Fruit fly (Drosophila melanogaster) whole organism, prepupa: Measurements from ENCODE around the gene Kul.
A peak's percentile ranks its signal among the peaks of the same experiment; 100 is the strongest.

Experiments
- Blimp-1 ChIP-seq: fragments of 200-800 bp; sonication (Bioruptor generic); optimal IDR thresholded peaks from 3 replicates; lab custom pipeline; 2017; ENCODE audit warnings: missing biosample characterization, missing genetic modification characterization, mild to moderate bottlenecking, moderate library complexity, missing genetic modification reagents
- CG10669 ChIP-seq: fragments of 200-800 bp; sonication (Bioruptor generic); optimal IDR thresholded peaks from 3 replicates; lab custom pipeline; 2018; ENCODE audit warnings: missing biosample characterization, mild to moderate bottlenecking, missing genetic modification characterization, moderate library complexity
- CG11762 ChIP-seq: fragments of 200-800 bp; sonication (Bioruptor generic); optimal IDR thresholded peaks from 3 replicates; lab custom pipeline; 2016; ENCODE audit warnings: missing biosample characterization, missing genetic modification characterization; ENCODE audit not compliant: insufficient read depth
- CG11902 ChIP-seq: fragments of 200-800 bp; sonication (Bioruptor generic); optimal IDR thresholded peaks from 3 replicates; lab custom pipeline; 2016; ENCODE audit warnings: missing biosample characterization, missing genetic modification characterization
- CG1621 ChIP-seq: fragments of 200-800 bp; sonication (Bioruptor generic); optimal IDR thresholded peaks from 3 replicates; lab custom pipeline; 2018; ENCODE audit warnings: missing biosample characterization, mild to moderate bottlenecking, missing genetic modification characterization
- CG3032 ChIP-seq: fragments of 200-800 bp; optimal IDR thresholded peaks from 2 replicates; lab custom pipeline; 2019; ENCODE audit warnings: missing biosample characterization, mild to moderate bottlenecking, missing genetic modification characterization, moderate library complexity
- CG31627 ChIP-seq: fragments of 200-800 bp; sonication (Bioruptor generic); optimal IDR thresholded peaks from 3 replicates; lab custom pipeline; 2016; ENCODE audit warnings: missing biosample characterization, missing genetic modification characterization
- CG32006 ChIP-seq: fragments of 200-800 bp; sonication (Bioruptor generic); optimal IDR thresholded peaks from 3 replicates; lab custom pipeline; 2017; ENCODE audit warnings: missing biosample characterization, mild to moderate bottlenecking, missing genetic modification characterization
- CG3919 ChIP-seq: fragments of 200-800 bp; sonication (Bioruptor generic); optimal IDR thresholded peaks from 3 replicates; lab custom pipeline; 2016; ENCODE audit warnings: missing biosample characterization, missing genetic modification characterization
- CG6854 ChIP-seq: fragments of 200-800 bp; sonication (Bioruptor generic); optimal IDR thresholded peaks from 2 replicates; lab custom pipeline; 2017; ENCODE audit warnings: missing biosample characterization, mild to moderate bottlenecking, missing genetic modification characterization
- CG7368 ChIP-seq: fragments of 200-800 bp; sonication (Bioruptor generic); optimal IDR thresholded peaks from 3 replicates; lab custom pipeline; 2016; ENCODE audit warnings: missing biosample characterization, missing genetic modification characterization
- CG8119 ChIP-seq: fragments of 200-800 bp; sonication (Bioruptor generic); IDR thresholded peaks from 3 replicates; pipeline ENCODE4 v1.3.6; 2022; ENCODE audit warnings: missing biosample characterization, missing genetic modification characterization
- CG8319 ChIP-seq: fragments of 200-800 bp; sonication (Bioruptor generic); optimal IDR thresholded peaks from 3 replicates; lab custom pipeline; 2016; ENCODE audit warnings: missing biosample characterization, missing genetic modification characterization
- Eip78C ChIP-seq: fragments of 200-800 bp; sonication (Bioruptor generic); peaks from one replicate; lab custom pipeline; 2016; ENCODE audit warnings: missing biosample characterization, missing genetic modification characterization
- Eip93F ChIP-seq: fragments of 200-800 bp; sonication (Bioruptor generic); optimal IDR thresholded peaks from 2 replicates; lab custom pipeline; 2016; ENCODE audit warnings: missing biosample characterization, mild to moderate bottlenecking, missing genetic modification characterization
- Gug ChIP-seq: fragments of 200-800 bp; sonication (Bioruptor generic); IDR thresholded peaks from 2 replicates; pipeline ENCODE4 v1.3.6; 2022; ENCODE audit warnings: missing biosample characterization, missing genetic modification characterization
- Hr38 ChIP-seq: sonication (Bioruptor generic); optimal IDR thresholded peaks from 2 replicates; lab custom pipeline; 2016; ENCODE audit warnings: missing biosample characterization, missing genetic modification characterization
- Lpt ChIP-seq: fragments of 200-800 bp; sonication (Bioruptor generic); optimal IDR thresholded peaks from 3 replicates; lab custom pipeline; 2016; ENCODE audit warnings: missing biosample characterization, missing genetic modification characterization
- Sox102F ChIP-seq: fragments of 200-800 bp; sonication (Bioruptor generic); optimal IDR thresholded peaks from 2 replicates; lab custom pipeline; 2016; ENCODE audit warnings: missing biosample characterization, mild to moderate bottlenecking, missing genetic modification characterization
- Sox14 ChIP-seq: fragments of 200-800 bp; sonication (Bioruptor generic); optimal IDR thresholded peaks from 3 replicates; lab custom pipeline; 2016; ENCODE audit warnings: missing biosample characterization, missing genetic modification characterization
- Sox15 ChIP-seq: fragments of 200-800 bp; sonication (Bioruptor generic); optimal IDR thresholded peaks from 3 replicates; lab custom pipeline; 2016; ENCODE audit warnings: missing biosample characterization, missing genetic modification characterization
- achi ChIP-seq: fragments of 200-800 bp; sonication (Bioruptor generic); optimal IDR thresholded peaks from 3 replicates; lab custom pipeline; 2016; ENCODE audit warnings: missing biosample characterization, missing genetic modification characterization
- cyc ChIP-seq: fragments of 200-800 bp; sonication (Bioruptor generic); optimal IDR thresholded peaks from 3 replicates; lab custom pipeline; 2016; ENCODE audit warnings: missing biosample characterization, missing genetic modification characterization
- eg ChIP-seq: fragments of 200-800 bp; sonication (Bioruptor generic); IDR thresholded peaks from 3 replicates; pipeline ENCODE4 v1.3.6; 2022; ENCODE audit warnings: missing biosample characterization, missing genetic modification characterization
- esn ChIP-seq: fragments of 200-800 bp; sonication (Bioruptor generic); optimal IDR thresholded peaks from 2 replicates; lab custom pipeline; 2016; ENCODE audit warnings: missing biosample characterization, mild to moderate bottlenecking, missing genetic modification characterization, moderate library complexity
- fd85E ChIP-seq: fragments of 200-800 bp; sonication (Bioruptor generic); optimal IDR thresholded peaks from 3 replicates; lab custom pipeline; 2016; ENCODE audit warnings: missing biosample characterization, missing genetic modification characterization
- lz ChIP-seq: fragments of 200-800 bp; sonication (Bioruptor generic); optimal IDR thresholded peaks from 3 replicates; lab custom pipeline; 2016; ENCODE audit warnings: missing biosample characterization, missing genetic modification characterization
- pdm3 ChIP-seq: fragments of 200-800 bp; sonication (Bioruptor generic); optimal IDR thresholded peaks from 3 replicates; lab custom pipeline; 2016; ENCODE audit warnings: missing biosample characterization, missing genetic modification characterization
- salr ChIP-seq, 2 experiments: fragments of 200-800 bp; sonication (Bioruptor generic); optimal IDR thresholded peaks; 3 replicates each; lab custom pipeline; 2016 to 2018; ENCODE audit warnings: missing biosample characterization in 2 of 2, missing genetic modification characterization in 2 of 2, mild to moderate bottlenecking in 1 of 2
- spab ChIP-seq: fragments of 200-800 bp; sonication (Bioruptor generic); optimal IDR thresholded peaks from 2 replicates; lab custom pipeline; 2017; ENCODE audit warnings: missing biosample characterization, mild to moderate bottlenecking, missing genetic modification characterization, missing genetic modification reagents
- svp ChIP-seq: fragments of 200-800 bp; sonication (Bioruptor generic); peaks from one replicate; lab custom pipeline; 2016; ENCODE audit warnings: missing biosample characterization, missing genetic modification characterization
- vri ChIP-seq: fragments of 200-800 bp; sonication (Bioruptor generic); optimal IDR thresholded peaks from 3 replicates; lab custom pipeline; 2016; ENCODE audit warnings: missing biosample characterization, mild to moderate bottlenecking, missing genetic modification characterization

Gene Kul

DNA sequence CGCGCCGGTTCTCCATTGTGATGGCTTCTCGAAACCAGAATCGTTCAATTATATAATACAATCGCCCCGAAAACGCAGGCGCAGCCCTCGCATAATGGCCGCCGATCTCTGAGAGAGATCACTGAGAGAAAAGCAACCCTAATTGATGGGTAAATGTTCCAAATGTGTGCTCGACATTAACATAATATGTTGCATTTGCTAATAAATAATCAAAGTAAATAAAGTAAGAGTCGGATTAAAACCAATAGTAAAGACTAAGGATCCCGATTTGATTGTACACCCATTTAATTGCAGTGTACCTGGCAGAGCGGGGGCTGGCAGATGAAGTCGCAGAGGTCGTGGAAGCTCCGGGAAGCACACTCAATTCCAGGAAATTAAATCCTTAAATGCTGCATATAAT, 21.1 kb upstream of the Kul start (continued):
- no peak for TF ChIP-seq pdm3 (GFP tag; lab: Kevin White, UChicago)
- TF ChIP-seq CG31627, result no peak
- no peak for TF ChIP-seq achi
- TF ChIP-seq salr (GFP tag; optimal IDR thresholded peaks at IDR 0.05; lab: Kevin White, UChicago), result no peak
- TF ChIP-seq esn (GFP tag; lab: Kevin White, UChicago), result no peak
- no peak for TF ChIP-seq CG8119 (GFP tag; lab: Robert Waterston, UW)
- no peak for TF ChIP-seq CG11902
- no peak for TF ChIP-seq Sox102F (GFP tag; lab: Kevin White, UChicago)
- TF ChIP-seq CG10669 (GFP tag; lab: Kevin White, UChicago), result no peak
- TF ChIP-seq CG32006 (GFP tag; lab: Kevin White, UChicago), result no peak
- no peak for TF ChIP-seq Blimp-1 (GFP tag; lab: Kevin White, UChicago)
- no peak for TF ChIP-seq CG7368 (GFP tag; lab: Kevin White, UChicago)
- TF ChIP-seq fd85E (GFP tag; lab: Kevin White, UChicago), result no peak
- TF ChIP-seq CG3919 (GFP tag; lab: Kevin White, UChicago), result peak; percentile 9
- TF ChIP-seq Gug (GFP tag; lab: Robert Waterston, UW), result no peak
- TF ChIP-seq lz, result peak; percentile 27

DNA sequence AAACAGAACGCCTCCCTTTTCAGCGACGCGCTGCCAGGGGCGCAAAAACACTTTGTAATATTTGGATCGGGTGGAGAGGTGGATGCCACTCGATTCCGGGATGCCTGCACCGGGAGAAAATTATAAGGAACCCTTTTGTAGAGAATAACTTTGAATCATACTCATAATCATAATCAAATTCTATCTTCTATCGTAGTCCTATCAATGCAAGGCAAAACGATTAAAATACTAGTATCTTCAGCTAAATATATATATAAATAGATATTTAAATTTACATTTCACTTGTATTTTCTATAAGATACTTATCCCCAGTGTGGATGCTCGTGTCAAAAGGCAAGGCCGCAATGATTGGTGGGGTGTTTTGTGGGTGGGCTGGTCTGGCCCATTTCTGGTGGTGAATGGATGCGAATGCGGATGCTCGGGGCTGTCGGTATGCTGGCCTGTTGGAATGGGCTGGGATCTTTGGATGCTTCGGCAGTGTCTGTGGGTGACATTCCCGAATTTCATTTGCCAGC, 19.8 kb upstream of the Kul start:
- TF ChIP-seq CG8319 (GFP tag; lab: Kevin White, UChicago), result no peak
- TF ChIP-seq CG8119 (GFP tag; lab: Robert Waterston, UW), result no peak
- no peak for TF ChIP-seq achi
- TF ChIP-seq CG11762 (GFP tag; lab: Kevin White, UChicago), result no peak
- TF ChIP-seq CG10669 (GFP tag; lab: Kevin White, UChicago), result no peak
- no peak for TF ChIP-seq Gug (GFP tag; lab: Robert Waterston, UW)
- TF ChIP-seq CG3032, result no peak

DNA sequence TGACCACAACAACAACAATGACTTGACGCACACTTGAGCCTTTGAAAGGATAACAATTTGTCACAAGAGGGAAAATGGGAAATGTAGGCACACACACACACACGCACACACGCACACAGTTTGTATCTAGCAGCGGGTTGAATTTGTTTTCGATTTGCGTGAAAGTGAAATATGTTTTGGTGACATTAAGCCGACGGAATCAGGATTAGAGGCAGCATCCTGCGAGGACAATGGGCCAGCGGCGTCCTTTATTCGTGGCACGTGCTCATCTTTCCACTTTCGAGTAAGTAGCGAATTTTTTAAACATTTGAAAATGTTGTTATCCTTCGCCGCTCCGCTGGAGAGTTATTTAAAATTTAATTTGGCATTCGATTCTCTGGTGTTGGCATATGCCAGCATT, 18.4 kb upstream of the Kul start:
- TF ChIP-seq vri (GFP tag; lab: Kevin White, UChicago) (no peak), pdm3 (GFP tag; lab: Kevin White, UChicago) (no peak), CG10669 (GFP tag; lab: Kevin White, UChicago) (no peak)

DNA sequence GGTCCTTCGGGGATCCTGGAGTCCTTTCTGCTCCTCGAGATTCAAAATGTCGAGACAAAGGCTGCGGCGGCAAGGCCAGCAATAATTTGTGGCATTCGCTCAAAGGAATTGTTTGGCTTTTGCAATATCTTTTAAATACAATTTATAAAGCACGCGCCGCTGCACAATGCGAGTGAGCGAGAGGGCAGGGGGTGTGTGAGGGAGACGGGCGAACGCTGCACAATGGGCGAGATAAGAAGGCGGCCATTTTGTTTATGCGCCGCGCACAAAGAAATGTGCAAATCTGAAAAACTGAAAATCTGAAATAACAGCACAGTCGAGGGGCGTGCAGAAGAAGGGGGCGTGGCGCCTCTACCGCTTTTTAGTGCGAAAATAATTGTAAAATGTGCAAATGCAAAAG, 17.3 kb upstream of the Kul start:
- TF ChIP-seq svp (peak; percentile 4), Sox14 (GFP tag; lab: Kevin White, UChicago) (peak; percentile 55), Gug (GFP tag; lab: Robert Waterston, UW) (no peak)

DNA sequence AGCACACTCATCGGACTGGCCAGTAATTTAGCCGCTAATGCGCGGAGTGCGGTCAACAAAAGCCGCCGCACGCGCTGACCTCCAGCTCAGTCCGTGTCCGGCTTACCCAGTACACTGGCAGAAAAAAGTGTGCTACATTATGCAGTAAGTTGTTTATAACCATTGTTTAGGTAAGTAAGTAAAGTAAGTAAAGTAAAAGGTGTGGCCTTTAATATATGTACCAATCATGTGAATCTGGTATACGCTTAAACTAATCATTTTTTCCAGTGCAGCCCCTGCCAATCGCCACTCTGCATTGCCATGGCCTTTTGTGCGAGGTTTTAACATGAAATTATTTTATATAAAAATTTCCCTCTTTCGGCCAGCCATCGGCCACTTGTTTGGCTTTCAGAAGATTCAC, 14.2 kb upstream of the Kul start:
- TF ChIP-seq CG6854 (no peak), Eip78C (peak; percentile 13), cyc (GFP tag; lab: Kevin White, UChicago) (no peak), Eip93F (GFP tag; lab: Kevin White, UChicago) (no peak), CG8119 (GFP tag; lab: Robert Waterston, UW) (no peak)

DNA sequence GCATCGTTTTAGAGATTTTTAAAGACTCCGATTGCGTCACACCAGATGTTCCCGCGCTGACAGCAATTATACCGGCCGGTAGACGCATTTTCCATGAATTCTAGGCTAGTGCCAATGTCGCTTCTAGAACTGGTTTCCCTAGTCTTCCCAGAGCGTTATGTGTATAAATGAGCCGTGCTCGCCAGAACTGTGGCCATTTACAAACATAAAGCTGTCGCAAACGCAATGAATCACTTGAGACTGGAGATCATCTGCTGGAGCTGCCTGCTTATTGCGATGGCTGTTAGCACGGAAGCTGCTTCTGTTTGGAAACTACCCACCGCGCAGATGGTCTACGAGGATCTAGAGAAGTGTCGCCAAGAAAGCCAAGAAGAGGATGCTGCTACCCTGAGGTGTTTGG, 11.3 kb upstream of the Kul start, which contains the start of gene Obp99d:
TSS of gene Obp99d (plus strand) at position 192 of the 400 bp plus-strand sequence.
- no peak for TF ChIP-seq Lpt
- TF ChIP-seq spab (GFP tag; lab: Kevin White, UChicago), result no peak
- TF ChIP-seq CG3032, result no peak
- TF ChIP-seq svp, result no peak
- TF ChIP-seq Hr38 (GFP tag; lab: Kevin White, UChicago), result no peak
- no peak for TF ChIP-seq Sox14 (GFP tag; lab: Kevin White, UChicago)
- no peak for TF ChIP-seq Sox15 (GFP tag; lab: Kevin White, UChicago)
- TF ChIP-seq pdm3 (GFP tag; lab: Kevin White, UChicago), result no peak
- no peak for TF ChIP-seq CG7368 (GFP tag; lab: Kevin White, UChicago)
- no peak for TF ChIP-seq CG11762 (GFP tag; lab: Kevin White, UChicago)
- no peak for TF ChIP-seq eg (GFP tag; lab: Robert Waterston, UW)
- no peak for TF ChIP-seq Blimp-1 (GFP tag; lab: Kevin White, UChicago)
- no peak for TF ChIP-seq CG1621 (tag; lab: Kevin White, UChicago)
- TF ChIP-seq CG3919 (GFP tag; lab: Kevin White, UChicago), result no peak
- no peak for TF ChIP-seq Gug (GFP tag; lab: Robert Waterston, UW)
- no peak for TF ChIP-seq lz
- TF ChIP-seq salr (GFP tag; optimal IDR thresholded peaks at IDR 0.05; lab: Kevin White, UChicago), result no peak
- TF ChIP-seq, all 60 proteins: peak for 0
